Worm (Caenorhabditis elegans) whole organism, L1 larva: Measurements from ENCODE around the gene F14H8.4.

Source experiments
- aha-1 ChIP-seq: fragments of 150-350 bp; optimal IDR thresholded peaks from 2 replicates; lab custom pipeline; 2014; ENCODE audit warnings: missing biosample characterization, missing genetic modification characterization
- mdl-1 ChIP-seq, 2 experiments: fragments of 150-350 bp; optimal IDR thresholded peaks; 2 replicates each; lab custom pipeline; 2014 to 2017; ENCODE audit warnings: missing biosample characterization in 2 of 2, missing genetic modification characterization in 2 of 2, inconsistent platforms in 1 of 2

DNA sequence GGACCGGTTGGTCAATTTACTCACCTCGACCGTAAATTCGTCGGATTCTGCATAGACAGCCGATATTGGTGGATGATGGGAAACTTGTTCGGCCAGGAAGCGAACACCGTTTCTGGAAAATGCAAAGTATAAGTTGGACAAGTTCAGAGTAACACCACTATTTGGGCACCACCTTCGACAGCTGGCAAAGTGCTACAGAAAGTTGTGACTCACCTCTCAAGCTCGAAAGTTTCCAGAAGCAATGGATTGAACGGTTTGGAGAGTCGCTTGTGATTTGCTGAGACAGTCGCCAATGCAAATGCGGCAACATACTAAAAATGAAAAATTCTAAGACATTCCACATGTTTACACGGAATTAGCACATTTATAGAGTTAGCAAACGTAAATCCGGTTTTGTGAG, 10.3 kb upstream of the F14H8.4 start:
- no peak for TF ChIP-seq aha-1 (tag; lab: Kevin White, UChicago)
- TF ChIP-seq mdl-1 (tag; optimal IDR thresholded peaks at IDR 0.05; lab: Kevin White, UChicago): no peak
